Fruit fly (Drosophila melanogaster) whole organism, embryonic: ENCODE data around the gene Or22c.

Experiments
- CG10147 ChIP-seq: fragments of 200-800 bp; sonication (Bioruptor generic); optimal IDR thresholded peaks from 2 replicates; lab custom pipeline; 2019; ENCODE audit warnings: missing biosample characterization, mild to moderate bottlenecking, missing genetic modification characterization, moderate library complexity
- CG1024 ChIP-seq: fragments of 200-800 bp; sonication (Bioruptor generic); IDR thresholded peaks from 2 replicates; pipeline ENCODE4 v1.3.6; 2022; ENCODE audit warnings: missing biosample characterization, missing genetic modification characterization
- CG10267 ChIP-seq: fragments of 200-800 bp; sonication (Bioruptor generic); optimal IDR thresholded peaks from 2 replicates; lab custom pipeline; 2018; ENCODE audit warnings: missing biosample characterization, mild to moderate bottlenecking, missing genetic modification characterization, moderate library complexity
- CG13296 ChIP-seq: fragments of 200-800 bp; sonication (Bioruptor generic); optimal IDR thresholded peaks from 3 replicates; lab custom pipeline; 2018; ENCODE audit warnings: missing biosample characterization, mild to moderate bottlenecking, missing genetic modification characterization
- CG14014 ChIP-seq: fragments of 200-800 bp; sonication (Bioruptor generic); IDR thresholded peaks from 2 replicates; pipeline ENCODE4 v1.3.6; 2022; ENCODE audit warnings: missing biosample characterization, missing genetic modification characterization
- CG15011 ChIP-seq: fragments of 200-800 bp; sonication (Bioruptor generic); optimal IDR thresholded peaks from 3 replicates; lab custom pipeline; 2018; ENCODE audit warnings: missing biosample characterization, mild to moderate bottlenecking, missing genetic modification characterization
- CG17186 ChIP-seq: fragments of 200-800 bp; sonication (Bioruptor generic); optimal IDR thresholded peaks from 3 replicates; lab custom pipeline; 2017; ENCODE audit warnings: missing biosample characterization, missing genetic modification reagents, missing genetic modification characterization
- CG17359 ChIP-seq: fragments of 200-800 bp; sonication (Bioruptor generic); optimal IDR thresholded peaks from 3 replicates; lab custom pipeline; 2018; ENCODE audit warnings: missing biosample characterization, mild to moderate bottlenecking, missing genetic modification characterization, moderate library complexity
- CG17802 ChIP-seq: fragments of 200-800 bp; sonication (Bioruptor generic); optimal IDR thresholded peaks from 2 replicates; lab custom pipeline; 2018; ENCODE audit warnings: missing biosample characterization, mild to moderate bottlenecking, missing genetic modification characterization, moderate library complexity
- CG18476 ChIP-seq: fragments of 200-800 bp; sonication (Bioruptor generic); optimal IDR thresholded peaks from 2 replicates; lab custom pipeline; 2016; ENCODE audit warnings: missing biosample characterization, mild to moderate bottlenecking, missing genetic modification characterization
- CG18764 ChIP-seq: fragments of 200-800 bp; sonication (Bioruptor generic); optimal IDR thresholded peaks from 3 replicates; lab custom pipeline; 2016; ENCODE audit warnings: missing biosample characterization, missing genetic modification characterization
- CG2116 ChIP-seq: fragments of 200-800 bp; sonication (Bioruptor generic); optimal IDR thresholded peaks from 3 replicates; lab custom pipeline; 2018; ENCODE audit warnings: missing biosample characterization, mild to moderate bottlenecking, missing genetic modification characterization
- CG30020 ChIP-seq: fragments of 200-800 bp; optimal IDR thresholded peaks from 2 replicates; lab custom pipeline; 2019; ENCODE audit warnings: missing biosample characterization, mild to moderate bottlenecking, missing genetic modification characterization, moderate library complexity
- CG30431 ChIP-seq: fragments of 200-800 bp; sonication (Bioruptor generic); optimal IDR thresholded peaks from 2 replicates; lab custom pipeline; 2017; ENCODE audit warnings: missing biosample characterization, missing genetic modification characterization
- CG31224 ChIP-seq: fragments of 200-800 bp; sonication (Bioruptor generic); IDR thresholded peaks from 2 replicates; pipeline ENCODE4 v1.3.6; 2022; ENCODE audit warnings: missing biosample characterization, missing genetic modification characterization
- CG31441 ChIP-seq: fragments of 200-800 bp; sonication (Bioruptor generic); IDR thresholded peaks from 2 replicates; pipeline ENCODE4 v1.3.6; 2022; ENCODE audit warnings: missing biosample characterization, missing genetic modification characterization
- CG3407 ChIP-seq: fragments of 200-800 bp; sonication (Bioruptor generic); optimal IDR thresholded peaks from 2 replicates; lab custom pipeline; 2018; ENCODE audit warnings: missing biosample characterization, mild to moderate bottlenecking, missing genetic modification characterization
- CG4360 ChIP-seq: fragments of 200-800 bp; sonication (Bioruptor generic); IDR thresholded peaks from 2 replicates; pipeline ENCODE4 v1.3.6; 2022; ENCODE audit warnings: missing biosample characterization, missing genetic modification characterization
- CG8359 ChIP-seq: fragments of 200-800 bp; sonication (Bioruptor generic); optimal IDR thresholded peaks from 2 replicates; lab custom pipeline; 2017; ENCODE audit warnings: missing biosample characterization, mild to moderate bottlenecking, missing genetic modification characterization, borderline replicate concordance
- CG8388 ChIP-seq: fragments of 200-800 bp; sonication (Bioruptor generic); optimal IDR thresholded peaks from 2 replicates; lab custom pipeline; 2019; ENCODE audit warnings: missing biosample characterization, mild to moderate bottlenecking, missing genetic modification characterization, moderate library complexity
- CG8478 ChIP-seq: fragments of >200 bp; optimal IDR thresholded peaks from 2 replicates; lab custom pipeline; 2018
- CG8765 ChIP-seq: fragments of 200-800 bp; sonication (Bioruptor generic); IDR thresholded peaks from 2 replicates; pipeline ENCODE4 v1.3.6; 2022; ENCODE audit warnings: missing biosample characterization, missing genetic modification characterization
- Dad ChIP-seq: fragments of 200-800 bp; sonication (Bioruptor generic); optimal IDR thresholded peaks from 3 replicates; lab custom pipeline; 2016; ENCODE audit warnings: missing biosample characterization, missing genetic modification characterization
- Drgx ChIP-seq: fragments of 200-800 bp; sonication (Bioruptor generic); IDR thresholded peaks from 2 replicates; pipeline ENCODE4 v1.3.6; 2022; ENCODE audit warnings: missing biosample characterization, missing genetic modification characterization
- Elba2 ChIP-seq: fragments of 200-800 bp; sonication (Bioruptor generic); optimal IDR thresholded peaks from 3 replicates; lab custom pipeline; 2016; ENCODE audit warnings: missing biosample characterization, missing genetic modification characterization
- Fer1 ChIP-seq: fragments of 200-800 bp; sonication (Bioruptor generic); optimal IDR thresholded peaks from 2 replicates; lab custom pipeline; 2017; ENCODE audit warnings: missing biosample characterization, mild to moderate bottlenecking, missing genetic modification characterization
- H15 ChIP-seq: fragments of 200-800 bp; sonication (Bioruptor generic); IDR thresholded peaks from 3 replicates; pipeline ENCODE4 v1.3.6; 2022; ENCODE audit warnings: missing biosample characterization, missing genetic modification characterization
- Lpt ChIP-seq: fragments of >200 bp; optimal IDR thresholded peaks from 2 replicates; lab custom pipeline; 2018; ENCODE audit warnings: missing biosample characterization, missing genetic modification characterization
- Myb ChIP-seq: fragments of 200-800 bp; sonication (Bioruptor generic); optimal IDR thresholded peaks from 2 replicates; lab custom pipeline; 2016; ENCODE audit warnings: missing biosample characterization, missing genetic modification characterization
- PHDP ChIP-seq: fragments of 200-800 bp; sonication (Bioruptor generic); optimal IDR thresholded peaks from 3 replicates; lab custom pipeline; 2018; ENCODE audit warnings: missing biosample characterization, mild to moderate bottlenecking, missing genetic modification characterization, moderate library complexity
- Sox102F ChIP-seq: fragments of 200-800 bp; sonication (Bioruptor generic); optimal IDR thresholded peaks from 2 replicates; lab custom pipeline; 2018; ENCODE audit warnings: missing biosample characterization, mild to moderate bottlenecking, missing genetic modification characterization, moderate library complexity
- Sry-δ ChIP-seq: fragments of 200-800 bp; sonication (Bioruptor generic); optimal IDR thresholded peaks from 2 replicates; lab custom pipeline; 2016; ENCODE audit warnings: missing biosample characterization, missing genetic modification characterization
- Stat92E ChIP-seq, 3 experiments: fragments of >200 bp in 2 of 3; fragments of 200-800 bp in 1 of 3; sonication (Bioruptor generic) in 1 of 3; optimal IDR thresholded peaks; 2 replicates each; lab custom pipeline; 2017 to 2019; ENCODE audit warnings: missing biosample characterization in 3 of 3, missing genetic modification characterization in 3 of 3, mild to moderate bottlenecking in 1 of 3, moderate library complexity in 1 of 3
- ab ChIP-seq: fragments of 200-800 bp; sonication (Bioruptor generic); optimal IDR thresholded peaks from 2 replicates; lab custom pipeline; 2016; ENCODE audit warnings: missing biosample characterization, missing genetic modification characterization
- ac ChIP-seq: fragments of 200-800 bp; sonication (Bioruptor generic); optimal IDR thresholded peaks from 3 replicates; lab custom pipeline; 2017; ENCODE audit warnings: missing biosample characterization, mild to moderate bottlenecking, missing genetic modification characterization
- ci ChIP-seq: fragments of 200-800 bp; sonication (Bioruptor generic); IDR thresholded peaks from 3 replicates; pipeline ENCODE4 v1.3.6; 2022; ENCODE audit warnings: missing biosample characterization, missing genetic modification characterization
- fd3F ChIP-seq: fragments of 200-800 bp; sonication (Bioruptor generic); optimal IDR thresholded peaks from 2 replicates; lab custom pipeline; 2018; ENCODE audit warnings: missing biosample characterization, mild to moderate bottlenecking, missing genetic modification characterization, moderate library complexity
- lola ChIP-seq, 3 experiments: fragments of >200 bp in 2 of 3; fragments of 200-800 bp in 1 of 3; sonication (Bioruptor generic) in 1 of 3; optimal IDR thresholded peaks; 2 replicates each; lab custom pipeline; 2017 to 2019; ENCODE audit warnings: missing biosample characterization in 3 of 3, missing genetic modification characterization in 3 of 3, mild to moderate bottlenecking in 1 of 3, moderate library complexity in 1 of 3
- lov ChIP-seq, 2 experiments: fragments of 200-800 bp in 1 of 2; fragments of >200 bp in 1 of 2; sonication (Bioruptor generic) in 1 of 2; IDR thresholded peaks in 1 of 2; optimal IDR thresholded peaks in 1 of 2; 2 replicates in 1 of 2; 3 replicates in 1 of 2; pipeline versions ENCODE4 v1.3.6 to Lab custom; 2017 to 2022; ENCODE audit warnings: missing biosample characterization in 1 of 2, missing genetic modification characterization in 1 of 2
- nau ChIP-seq: fragments of 200-800 bp; sonication (Bioruptor generic); optimal IDR thresholded peaks from 3 replicates; lab custom pipeline; 2017; ENCODE audit warnings: missing biosample characterization, mild to moderate bottlenecking, missing genetic modification characterization, missing genetic modification reagents
- nmo ChIP-seq: fragments of 200-800 bp; sonication (Bioruptor generic); optimal IDR thresholded peaks from 2 replicates; lab custom pipeline; 2018; ENCODE audit warnings: missing biosample characterization, mild to moderate bottlenecking, missing genetic modification characterization, moderate library complexity
- nom ChIP-seq: fragments of 200-800 bp; sonication (Bioruptor generic); optimal IDR thresholded peaks from 2 replicates; lab custom pipeline; 2017; ENCODE audit warnings: missing biosample characterization, missing genetic modification characterization, mild to moderate bottlenecking, moderate library complexity, missing genetic modification reagents
- pros ChIP-seq: fragments of 200-800 bp; sonication (Bioruptor generic); optimal IDR thresholded peaks from 3 replicates; lab custom pipeline; 2019; ENCODE audit warnings: missing biosample characterization, mild to moderate bottlenecking, missing genetic modification characterization, moderate library complexity
- ranshi ChIP-seq: fragments of 200-800 bp; sonication (Bioruptor generic); IDR thresholded peaks from 2 replicates; pipeline ENCODE4 v1.3.6; 2022; ENCODE audit warnings: missing biosample characterization, missing genetic modification characterization
- sens ChIP-seq: fragments of 200-800 bp; sonication (Bioruptor generic); peaks from one replicate; lab custom pipeline; 2016; ENCODE audit warnings: missing biosample characterization, missing genetic modification characterization
- slp2 ChIP-seq: fragments of 200-800 bp; sonication (Bioruptor generic); optimal IDR thresholded peaks from 2 replicates; lab custom pipeline; 2016; ENCODE audit warnings: missing biosample characterization, missing genetic modification characterization
- so ChIP-seq: fragments of 200-800 bp; sonication (Bioruptor generic); IDR thresholded peaks from 3 replicates; pipeline ENCODE4 v1.3.6; 2022; ENCODE audit warnings: missing biosample characterization, missing genetic modification characterization
- stc ChIP-seq: fragments of 200-800 bp; sonication (Bioruptor generic); IDR thresholded peaks from 2 replicates; pipeline ENCODE4 v1.3.6; 2022; ENCODE audit warnings: missing biosample characterization, missing genetic modification characterization
- wek ChIP-seq: fragments of 200-800 bp; sonication (Bioruptor generic); optimal IDR thresholded peaks from 3 replicates; lab custom pipeline; 2018; ENCODE audit warnings: missing biosample characterization, mild to moderate bottlenecking, missing genetic modification characterization, moderate library complexity
- z ChIP-seq: fragments of 200-800 bp; sonication (Bioruptor generic); IDR thresholded peaks from 3 replicates; pipeline ENCODE4 v1.3.6; 2022; ENCODE audit warnings: missing biosample characterization, missing genetic modification characterization
- zfh2 ChIP-seq: fragments of 200-800 bp; sonication (Bioruptor generic); optimal IDR thresholded peaks from 2 replicates; lab custom pipeline; 2016; ENCODE audit warnings: missing biosample characterization, missing genetic modification characterization

The Or22c gene

dm6 chr2L:2084349-2084748 is 30.0 kb downstream of the Or22c start (continued):
- TF ChIP-seq CG8478 (lab: Kevin White, UChicago): no peak
- TF ChIP-seq CG17186: no peak
- no peak for TF ChIP-seq CG13296 (GFP tag; lab: Kevin White, UChicago)
- no peak for TF ChIP-seq slp2 (GFP tag; lab: Kevin White, UChicago)
- TF ChIP-seq lola (GFP tag; optimal IDR thresholded peaks at IDR 0.05; lab: Kevin White, UChicago): no peak
- no peak for TF ChIP-seq CG8359
- no peak for TF ChIP-seq lov (optimal IDR thresholded peaks at IDR 0.05; lab: Kevin White, UChicago)
- TF ChIP-seq lov (GFP tag; IDR thresholded peaks at IDR 0.05; lab: Robert Waterston, UW): 0 out of 3 replicates have a peak, but pooled peaks have one; percentile 43
- TF ChIP-seq nau: no peak
- TF ChIP-seq wek (GFP tag; lab: Kevin White, UChicago): no peak
- TF ChIP-seq Myb (GFP tag; lab: Kevin White, UChicago): no peak
- no peak for TF ChIP-seq so (GFP tag; lab: Robert Waterston, UW)
- no peak for TF ChIP-seq H15 (GFP tag; lab: Robert Waterston, UW)
- TF ChIP-seq CG17359 (tag; lab: Kevin White, UChicago): no peak
- TF ChIP-seq Sox102F (GFP tag; lab: Kevin White, UChicago): peak; percentile 50
- no peak for TF ChIP-seq CG30431 (GFP tag; lab: Kevin White, UChicago)
- no peak for TF ChIP-seq Elba2 (GFP tag; lab: Kevin White, UChicago)
- no peak for TF ChIP-seq pros
- no peak for TF ChIP-seq fd3F (GFP tag; lab: Kevin White, UChicago)
- TF ChIP-seq Sry-δ (GFP tag; lab: Kevin White, UChicago): no peak
- TF ChIP-seq stc (GFP tag; lab: Robert Waterston, UW): 0 out of 2 replicates have a peak, but pooled peaks have one; percentile 22
- TF ChIP-seq ab (GFP tag; lab: Kevin White, UChicago): no peak
- TF ChIP-seq Lpt: no peak
- TF ChIP-seq CG14014 (GFP tag; lab: Robert Waterston, UW): no peak
- TF ChIP-seq CG30020 (tag; lab: Kevin White, UChicago): no peak
- TF ChIP-seq CG4360: 0 out of 2 replicates have a peak, but pooled peaks have one; percentile 33
- no peak for TF ChIP-seq CG2116 (GFP tag; lab: Kevin White, UChicago)
- no peak for TF ChIP-seq Dad (GFP tag; lab: Kevin White, UChicago)
- no peak for TF ChIP-seq sens (GFP tag; lab: Kevin White, UChicago)
- TF ChIP-seq z (GFP tag; lab: Robert Waterston, UW): no peak
- TF ChIP-seq CG3407 (GFP tag; lab: Kevin White, UChicago): no peak
- TF ChIP-seq CG10147: no peak
- TF ChIP-seq ranshi: peak; percentile 45; the same call in 1 of the 2 replicates
- TF ChIP-seq CG18476: no peak
- no peak for TF ChIP-seq CG17802 (tag; lab: Kevin White, UChicago)
- no peak for TF ChIP-seq Stat92E (GFP tag; optimal IDR thresholded peaks at IDR 0.05; lab: Kevin White, UChicago)
- TF ChIP-seq ci: peak; percentile 50; the same call in 2 of the 3 replicates
- TF ChIP-seq Drgx (GFP tag; lab: Robert Waterston, UW): no peak
- TF ChIP-seq nmo: no peak
- no peak for TF ChIP-seq CG31441 (GFP tag; lab: Robert Waterston, UW)
- no peak for TF ChIP-seq zfh2 (GFP tag; lab: Kevin White, UChicago)
- TF ChIP-seq CG10267 (tag; lab: Kevin White, UChicago): no peak
- no peak for TF ChIP-seq CG1024 (GFP tag; lab: Robert Waterston, UW)
- no peak for TF ChIP-seq PHDP
- TF ChIP-seq ac (GFP tag; lab: Kevin White, UChicago): no peak
- no peak for TF ChIP-seq nom
- TF ChIP-seq CG31224 (GFP tag; lab: Robert Waterston, UW): no peak
- TF ChIP-seq Fer1: no peak
- TF ChIP-seq CG8765 (GFP tag; lab: Robert Waterston, UW): no peak
- TF ChIP-seq CG15011 (GFP tag; lab: Kevin White, UChicago): no peak
- TF ChIP-seq CG8388 (GFP tag; lab: Kevin White, UChicago): no peak
- no peak for TF ChIP-seq CG18764
